Worm (Caenorhabditis elegans) whole organism, midembryonic: Measurements from ENCODE around the gene Y94H6A.7.
"Not testable (repeated sequence)": the region's sequence is repeated elsewhere in the genome, so short reads cannot be mapped to it uniquely, and the experiment has no call there.

Source experiments
- T22C8.4 ChIP-seq: fragments of 200-800 bp; sonication (Bioruptor generic); IDR thresholded peaks from 2 replicates; pipeline ENCODE4 v1.3.6; 2022; ENCODE audit warnings: missing genetic modification characterization, missing compliant biosample characterization
- cog-1 ChIP-seq: sonication (generic microtip); optimal IDR thresholded peaks from 2 replicates; lab custom pipeline; 2016; ENCODE audit warnings: missing genetic modification characterization, missing compliant biosample characterization
- flt-1 ChIP-seq: fragments of 200-800 bp; sonication (Bioruptor generic); IDR thresholded peaks from 2 replicates; pipeline ENCODE4 v1.3.6; 2022; ENCODE audit warnings: missing genetic modification characterization, missing compliant biosample characterization
- klf-2 ChIP-seq: fragments of 200-800 bp; sonication (Bioruptor generic); conservative IDR thresholded peaks from 2 replicates; pipeline ENCODE4 v1.3.6; 2022; ENCODE audit warnings: missing genetic modification reagents, missing genetic modification characterization, missing compliant biosample characterization
- med-1 ChIP-seq: sonication (generic microtip); optimal IDR thresholded peaks from 2 replicates; lab custom pipeline; 2017; ENCODE audit warnings: missing genetic modification characterization, mild to moderate bottlenecking, missing compliant biosample characterization, antibody characterized with exemption, missing genetic modification reagents; ENCODE audit not compliant: insufficient read depth
- ref-1 ChIP-seq: fragments of 200-800 bp; sonication (Bioruptor generic); conservative IDR thresholded peaks from 2 replicates; pipeline ENCODE4 v1.3.6; 2022; ENCODE audit warnings: missing genetic modification reagents, missing genetic modification characterization, missing compliant biosample characterization
- tab-1 ChIP-seq: fragments of 200-800 bp; sonication (Bioruptor generic); IDR thresholded peaks from 2 replicates; pipeline ENCODE4 v1.3.6; 2022; ENCODE audit warnings: missing genetic modification characterization, missing compliant biosample characterization
- ztf-23 ChIP-seq: fragments of 200-800 bp; sonication (Bioruptor generic); IDR thresholded peaks from 2 replicates; pipeline ENCODE4 v1.3.6; 2022; ENCODE audit warnings: missing genetic modification reagents, missing genetic modification characterization, missing compliant biosample characterization
- ztf-29 ChIP-seq: fragments of 200-800 bp; sonication (Bioruptor generic); IDR thresholded peaks from 2 replicates; pipeline ENCODE4 v1.3.6; 2022; ENCODE audit warnings: missing genetic modification reagents, missing genetic modification characterization, missing compliant biosample characterization

The Y94H6A.7 gene

ce11 chrIV:2680281-2680680 is 36.1 kb downstream of the Y94H6A.7 start:
- TF ChIP-seq tab-1 (GFP tag; lab: Robert Waterston, UW) (no peak), T22C8.4 (GFP tag; lab: Robert Waterston, UW) (peak; percentile 70), flt-1 (no peak)

- TF ChIP-seq klf-2 (no peak), tab-1 (GFP tag; lab: Robert Waterston, UW) (no peak), med-1 (no peak)
Measured at ce11 chrIV:2678152-2678551, 38.2 kb downstream of the Y94H6A.7 start.

- TF ChIP-seq cog-1 (tag; lab: Kevin White, UChicago) (no peak), T22C8.4 (GFP tag; lab: Robert Waterston, UW) (no peak), tab-1 (GFP tag; lab: Robert Waterston, UW) (no peak), ztf-23 (GFP tag; lab: Robert Waterston, UW) (no peak), ref-1 (GFP tag; lab: Robert Waterston, UW) (no peak), klf-2 (no peak), ztf-29 (GFP tag; lab: Robert Waterston, UW) (no peak), med-1 (no peak), flt-1 (no peak)
Measured at ce11 chrIV:2677687-2678086, 38.7 kb downstream of the Y94H6A.7 start.

ce11 chrIV:2676281-2676680 is 40.1 kb downstream of the Y94H6A.7 start, which contains the start of gene Y94H6A.3:
Y94H6A.3 (plus strand) TSS chrIV:2676512.
- no peak; the same call in 1 of the 2 replicates for TF ChIP-seq flt-1
- TF ChIP-seq ref-1 (GFP tag; lab: Robert Waterston, UW), result no peak
- no peak for TF ChIP-seq T22C8.4 (GFP tag; lab: Robert Waterston, UW)
- 0 out of 2 replicates have a peak, but pooled peaks have one; percentile 54 for TF ChIP-seq ztf-23 (GFP tag; lab: Robert Waterston, UW)

ce11 chrIV:2674915-2675314 is 41.5 kb downstream of the Y94H6A.7 start, which contains the start of gene gpx-4:
gpx-4 (minus strand) TSS chrIV:2675015.
- not testable (repeated sequence) for TF ChIP-seq tab-1 (GFP tag; lab: Robert Waterston, UW); klf-2; cog-1 (tag; lab: Kevin White, UChicago)

- TF ChIP-seq ref-1 (GFP tag; lab: Robert Waterston, UW) (no peak), med-1 (no peak), T22C8.4 (GFP tag; lab: Robert Waterston, UW) (no peak), klf-2 (no peak), ztf-29 (GFP tag; lab: Robert Waterston, UW) (no peak), flt-1 (no peak), tab-1 (GFP tag; lab: Robert Waterston, UW) (no peak), cog-1 (tag; lab: Kevin White, UChicago) (no peak), ztf-23 (GFP tag; lab: Robert Waterston, UW) (no peak)
Measured at ce11 chrIV:2670664-2671063, 45.7 kb downstream of the Y94H6A.7 start.

- TF ChIP-seq ref-1 (GFP tag; lab: Robert Waterston, UW) (no peak), klf-2 (no peak)
Measured at ce11 chrIV:2666586-2667100, 49.7 kb downstream of the Y94H6A.7 start, which contains the start of gene Y69A2AR.1. Y69A2AR.1 (plus strand) TSS chrIV:2667050.

ce11 chrIV:2666127-2666526 is 50.2 kb downstream of the Y94H6A.7 start:
- TF ChIP-seq klf-2, result no peak
- peak; percentile 42; the same call in 1 of the 2 replicates for TF ChIP-seq ztf-23 (GFP tag; lab: Robert Waterston, UW)

- TF ChIP-seq T22C8.4 (GFP tag; lab: Robert Waterston, UW), result no peak
- TF ChIP-seq med-1, result no peak
- no peak for TF ChIP-seq klf-2
- no peak for TF ChIP-seq tab-1 (GFP tag; lab: Robert Waterston, UW)
- TF ChIP-seq cog-1 (tag; lab: Kevin White, UChicago), result no peak
- TF ChIP-seq ztf-29 (GFP tag; lab: Robert Waterston, UW), result no peak
- no peak for TF ChIP-seq ztf-23 (GFP tag; lab: Robert Waterston, UW)
- TF ChIP-seq flt-1, result no peak
- TF ChIP-seq ref-1 (GFP tag; lab: Robert Waterston, UW), result no peak
Measured at ce11 chrIV:2665388-2665978, 50.9 kb downstream of the Y94H6A.7 start.

ce11 chrIV:2664901-2665201 is 51.5 kb downstream of the Y94H6A.7 start:
- TF ChIP-seq ref-1 (GFP tag; lab: Robert Waterston, UW) (no peak), T22C8.4 (GFP tag; lab: Robert Waterston, UW) (no peak), cog-1 (tag; lab: Kevin White, UChicago) (no peak), ztf-29 (GFP tag; lab: Robert Waterston, UW) (no peak), med-1 (no peak), ztf-23 (GFP tag; lab: Robert Waterston, UW) (no peak), tab-1 (GFP tag; lab: Robert Waterston, UW) (no peak), klf-2 (no peak)
